Worm (Caenorhabditis elegans) whole organism, late embryonic: ENCODE results near the gene AH6.17.

Experiments
- ceh-34 ChIP-seq: sonication (generic microtip); optimal IDR thresholded peaks from 2 replicates; lab custom pipeline; 2016; ENCODE audit warnings: mild to moderate bottlenecking, missing genetic modification characterization, missing compliant biosample characterization
- ceh-48 ChIP-seq: sonication (generic microtip); optimal IDR thresholded peaks from 2 replicates; lab custom pipeline; 2016; ENCODE audit warnings: missing genetic modification characterization, inconsistent platforms, missing compliant biosample characterization
- elt-2 ChIP-seq: sonication (generic microtip); optimal IDR thresholded peaks from 2 replicates; lab custom pipeline; 2016; ENCODE audit warnings: missing genetic modification reagents, missing genetic modification characterization, missing compliant biosample characterization
- elt-4 ChIP-seq: sonication (generic microtip); optimal IDR thresholded peaks from 2 replicates; lab custom pipeline; 2016; ENCODE audit warnings: missing genetic modification characterization, missing compliant biosample characterization
- fkh-10 ChIP-seq: fragments of 150-350 bp; optimal IDR thresholded peaks from 2 replicates; lab custom pipeline; 2014; ENCODE audit warnings: missing biosample characterization, missing genetic modification reagents, missing genetic modification characterization
- nhr-11 ChIP-seq: fragments of 150-350 bp; optimal IDR thresholded peaks from 2 replicates; lab custom pipeline; 2014; ENCODE audit warnings: missing biosample characterization, missing genetic modification characterization
- pha-4 ChIP-seq: fragments of 150-350 bp; optimal IDR thresholded peaks from 2 replicates; lab custom pipeline; 2018; ENCODE audit warnings: missing biosample characterization, missing genetic modification reagents, missing genetic modification characterization
- ref-2 ChIP-seq: sonication (generic microtip); optimal IDR thresholded peaks from 2 replicates; lab custom pipeline; 2016; ENCODE audit warnings: missing genetic modification characterization, missing compliant biosample characterization
- tbx-2 ChIP-seq: sonication (generic microtip); optimal IDR thresholded peaks from 2 replicates; lab custom pipeline; 2016; ENCODE audit warnings: missing genetic modification characterization, missing compliant biosample characterization
- unc-3 ChIP-seq, 2 experiments: fragments of 200-800 bp in 1 of 2; sonication (Bioruptor generic) in 1 of 2; sonication (generic microtip) in 1 of 2; conservative IDR thresholded peaks in 1 of 2; optimal IDR thresholded peaks in 1 of 2; 2 replicates each; pipeline versions ENCODE4 v1.3.6 to Lab custom; 2016 to 2022; ENCODE audit warnings: missing compliant biosample characterization in 2 of 2, missing genetic modification characterization in 2 of 2, missing genetic modification reagents in 1 of 2
- unc-55 ChIP-seq: sonication (generic microtip); optimal IDR thresholded peaks from 2 replicates; lab custom pipeline; 2017; ENCODE audit warnings: missing biosample characterization, missing genetic modification reagents, missing genetic modification characterization
- unc-86 ChIP-seq: sonication (generic microtip); optimal IDR thresholded peaks from 2 replicates; lab custom pipeline; 2016; ENCODE audit warnings: missing genetic modification characterization, missing compliant biosample characterization
- zip-5 ChIP-seq: sonication (generic microtip); optimal IDR thresholded peaks from 2 replicates; lab custom pipeline; 2016; ENCODE audit warnings: missing genetic modification characterization, missing compliant biosample characterization

DNA sequence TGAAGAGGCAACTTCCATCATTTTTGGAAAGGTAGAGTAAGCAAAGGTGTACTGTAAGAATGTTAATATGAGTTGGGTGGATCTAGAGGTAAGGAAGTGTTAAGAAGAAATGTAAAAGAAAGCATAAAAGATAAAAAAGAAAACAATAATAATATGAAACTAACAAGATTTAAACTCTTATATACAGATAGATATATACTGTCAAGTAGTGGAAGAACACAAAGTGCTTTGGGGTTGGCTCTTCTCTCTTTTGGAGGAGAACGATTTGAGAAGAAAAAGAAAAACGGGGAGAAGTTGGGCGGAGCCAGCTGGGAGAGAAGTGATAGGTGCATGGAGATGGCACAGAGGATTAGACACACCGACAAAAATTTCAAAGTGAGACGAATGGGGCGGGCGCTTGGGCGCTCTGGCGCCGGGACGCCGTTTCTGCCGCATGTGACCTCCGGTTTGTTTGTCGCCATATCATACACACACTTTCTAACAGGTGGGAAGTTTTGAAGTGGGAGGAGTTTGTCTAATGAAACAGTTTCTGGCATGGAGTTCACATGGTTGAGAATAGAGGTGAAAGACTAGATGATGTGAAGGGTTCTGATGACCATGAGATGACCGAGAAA is 35.5 kb upstream of the AH6.17 start, which contains the start of gene T19H5.4:
- TF ChIP-seq pha-4 (tag; lab: Kevin White, UChicago) (no peak), ceh-48 (tag; lab: Kevin White, UChicago) (no peak), zip-5 (tag; lab: Kevin White, UChicago) (no peak), elt-2 (tag; lab: Kevin White, UChicago) (no peak), nhr-11 (no peak), ref-2 (tag; lab: Kevin White, UChicago) (no peak), ceh-34 (no peak), unc-55 (no peak), unc-86 (tag; lab: Kevin White, UChicago) (no peak), tbx-2 (tag; lab: Kevin White, UChicago) (no peak), fkh-10 (GFP tag; lab: Kevin White, UChicago) (no peak), elt-4 (tag; lab: Kevin White, UChicago) (no peak), unc-3 (GFP tag; conservative IDR thresholded peaks at IDR 0.05; lab: Robert Waterston, UW) (no peak), unc-3 (tag; optimal IDR thresholded peaks at IDR 0.05; lab: Kevin White, UChicago) (no peak)
